Worm (Caenorhabditis elegans): Measurements from ENCODE around the gene C18B2.5.

DNA sequence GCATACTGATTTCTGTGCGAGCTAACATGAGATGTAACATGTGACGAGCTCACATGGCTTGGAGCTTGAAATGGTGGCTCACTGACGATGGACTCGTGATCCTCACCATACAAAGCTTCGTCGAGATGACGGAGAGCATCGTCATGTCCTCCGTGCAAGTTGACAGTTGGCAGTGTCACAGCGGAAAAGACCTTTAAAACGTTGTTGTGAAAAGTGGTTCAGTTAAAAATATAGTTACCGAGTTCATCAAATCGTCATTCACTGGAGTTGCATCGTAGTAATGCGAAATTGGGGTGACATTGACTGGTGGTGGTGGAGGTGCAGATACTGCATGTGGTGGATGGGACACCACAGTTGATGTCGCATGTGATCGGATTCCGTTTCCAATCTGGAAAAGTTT lies 450 bp downstream of the C18B2.5 start:
- TF ChIP-seq F13C5.2 (tag; optimal IDR thresholded peaks at IDR 0.05) (no peak), aly-1 (tag; optimal IDR thresholded peaks at IDR 0.05) (no peak), flt-1 (GFP tag; IDR thresholded peaks at IDR 0.05) (no peak), ama-1 (optimal IDR thresholded peaks at IDR 0.05) (no peak), ets-7 (tag; optimal IDR thresholded peaks at IDR 0.05) (no peak), ceh-36 (tag; optimal IDR thresholded peaks at IDR 0.05) (no peak)

All from whole organism, early embryonic.